Fruit fly (Drosophila melanogaster) whole organism, embryonic: ENCODE data around the gene ppk20.

Source experiments
- ATbp ChIP-seq: fragments of 200-800 bp; sonication (Bioruptor generic); optimal IDR thresholded peaks from 2 replicates; lab custom pipeline; 2017; ENCODE audit warnings: missing biosample characterization, mild to moderate bottlenecking, missing genetic modification characterization, missing genetic modification reagents
- Abd-B ChIP-seq: fragments of 200-800 bp; sonication (Bioruptor generic); optimal IDR thresholded peaks from 2 replicates; lab custom pipeline; 2018; ENCODE audit warnings: missing biosample characterization, mild to moderate bottlenecking, missing genetic modification characterization, moderate library complexity
- Atf-2 ChIP-seq: fragments of 200-800 bp; sonication (Bioruptor generic); optimal IDR thresholded peaks from 2 replicates; lab custom pipeline; 2016; ENCODE audit warnings: missing biosample characterization, missing genetic modification characterization
- Atf6 ChIP-seq: fragments of 200-800 bp; sonication (Bioruptor generic); IDR thresholded peaks from 2 replicates; pipeline ENCODE4 v1.3.6; 2022; ENCODE audit warnings: missing biosample characterization, missing genetic modification characterization
- BtbVII ChIP-seq: fragments of 200-800 bp; sonication (Bioruptor generic); optimal IDR thresholded peaks from 3 replicates; lab custom pipeline; 2017; ENCODE audit warnings: missing biosample characterization, mild to moderate bottlenecking, missing genetic modification characterization
- CG10267 ChIP-seq: fragments of 200-800 bp; sonication (Bioruptor generic); optimal IDR thresholded peaks from 2 replicates; lab custom pipeline; 2018; ENCODE audit warnings: missing biosample characterization, mild to moderate bottlenecking, missing genetic modification characterization, moderate library complexity
- CG10431 ChIP-seq: fragments of 200-800 bp; sonication (Bioruptor generic); optimal IDR thresholded peaks from 3 replicates; lab custom pipeline; 2018; ENCODE audit warnings: missing biosample characterization, mild to moderate bottlenecking, missing genetic modification characterization
- CG12155 ChIP-seq: fragments of 200-800 bp; sonication (Bioruptor generic); optimal IDR thresholded peaks from 3 replicates; lab custom pipeline; 2016; ENCODE audit warnings: missing biosample characterization, missing genetic modification characterization
- CG14667 ChIP-seq: fragments of 200-800 bp; sonication (Bioruptor generic); IDR thresholded peaks from 2 replicates; pipeline ENCODE4 v1.3.6; 2022; ENCODE audit warnings: missing biosample characterization, missing genetic modification characterization
- CG16815 ChIP-seq: fragments of 200-800 bp; sonication (Bioruptor generic); optimal IDR thresholded peaks from 3 replicates; lab custom pipeline; 2017; ENCODE audit warnings: missing biosample characterization, mild to moderate bottlenecking, missing genetic modification characterization
- CG17385 ChIP-seq: fragments of 200-800 bp; sonication (Bioruptor generic); optimal IDR thresholded peaks from 3 replicates; lab custom pipeline; 2018; ENCODE audit warnings: missing biosample characterization, mild to moderate bottlenecking, missing genetic modification characterization
- CG17802 ChIP-seq: fragments of 200-800 bp; sonication (Bioruptor generic); optimal IDR thresholded peaks from 2 replicates; lab custom pipeline; 2018; ENCODE audit warnings: missing biosample characterization, mild to moderate bottlenecking, missing genetic modification characterization, moderate library complexity
- CG18262 ChIP-seq: fragments of 200-800 bp; optimal IDR thresholded peaks from 3 replicates; lab custom pipeline; 2019; ENCODE audit warnings: missing biosample characterization, mild to moderate bottlenecking, missing genetic modification characterization, moderate library complexity
- CG18476 ChIP-seq: fragments of 200-800 bp; sonication (Bioruptor generic); optimal IDR thresholded peaks from 2 replicates; lab custom pipeline; 2016; ENCODE audit warnings: missing biosample characterization, mild to moderate bottlenecking, missing genetic modification characterization
- CG18599 ChIP-seq: fragments of 200-800 bp; sonication (Bioruptor generic); optimal IDR thresholded peaks from 3 replicates; lab custom pipeline; 2017; ENCODE audit warnings: missing biosample characterization, missing genetic modification characterization, mild to moderate bottlenecking, moderate library complexity, missing genetic modification reagents
- CG3065 ChIP-seq: fragments of 200-800 bp; sonication (Bioruptor generic); optimal IDR thresholded peaks from 2 replicates; lab custom pipeline; 2016; ENCODE audit warnings: missing biosample characterization, missing genetic modification characterization
- CG32532 ChIP-seq: fragments of 200-800 bp; sonication (Bioruptor generic); IDR thresholded peaks from 2 replicates; pipeline ENCODE4 v1.3.6; 2022; ENCODE audit warnings: missing biosample characterization, missing genetic modification characterization
- CG33557 ChIP-seq: fragments of 200-800 bp; sonication (Bioruptor generic); optimal IDR thresholded peaks from 2 replicates; lab custom pipeline; 2019; ENCODE audit warnings: missing biosample characterization, mild to moderate bottlenecking, missing genetic modification characterization, moderate library complexity
- CG34224 ChIP-seq: fragments of 200-800 bp; sonication (Bioruptor generic); IDR thresholded peaks from 3 replicates; pipeline ENCODE4 v1.3.6; 2022; ENCODE audit warnings: missing biosample characterization, missing genetic modification characterization; ENCODE audit not compliant: partially characterized antibody
- CG8281 ChIP-seq: fragments of 200-800 bp; sonication (Bioruptor generic); optimal IDR thresholded peaks from 2 replicates; lab custom pipeline; 2018; ENCODE audit warnings: missing biosample characterization, mild to moderate bottlenecking, missing genetic modification characterization, moderate library complexity
- CG8290 ChIP-seq, 3 experiments: fragments of 200-800 bp; sonication (Bioruptor generic); optimal IDR thresholded peaks; 2 replicates each; lab custom pipeline; 2016 to 2019; ENCODE audit warnings: missing biosample characterization in 3 of 3, missing genetic modification characterization in 3 of 3, mild to moderate bottlenecking in 2 of 3, moderate library complexity in 1 of 3
- Camta ChIP-seq: fragments of 200-800 bp; sonication (Bioruptor generic); optimal IDR thresholded peaks from 2 replicates; lab custom pipeline; 2016; ENCODE audit warnings: missing biosample characterization, missing genetic modification characterization
- Dfd ChIP-seq, 2 experiments: fragments of >200 bp; optimal IDR thresholded peaks; 2 replicates each; lab custom pipeline; 2017; ENCODE audit warnings: missing biosample characterization in 2 of 2, missing genetic modification characterization in 2 of 2
- E2f1 ChIP-seq: fragments of 200-800 bp; sonication (Bioruptor generic); IDR thresholded peaks from 2 replicates; pipeline ENCODE4 v1.3.6; 2022; ENCODE audit warnings: missing biosample characterization, missing genetic modification characterization
- ERR ChIP-seq: fragments of 200-800 bp; sonication (Bioruptor generic); optimal IDR thresholded peaks from 2 replicates; lab custom pipeline; 2016; ENCODE audit warnings: missing biosample characterization, missing genetic modification characterization
- H2.0 ChIP-seq: fragments of 200-800 bp; sonication (Bioruptor generic); IDR thresholded peaks from 2 replicates; pipeline ENCODE4 v1.3.6; 2022; ENCODE audit warnings: missing biosample characterization, missing genetic modification characterization
- HLH4C ChIP-seq: fragments of 200-800 bp; sonication (Bioruptor generic); IDR thresholded peaks from 3 replicates; pipeline ENCODE4 v1.3.6; 2022; ENCODE audit warnings: missing biosample characterization, missing genetic modification characterization; ENCODE audit not compliant: partially characterized antibody
- Hr3 ChIP-seq: fragments of 200-800 bp; sonication (Bioruptor generic); optimal IDR thresholded peaks from 3 replicates; lab custom pipeline; 2016; ENCODE audit warnings: missing biosample characterization, missing genetic modification characterization
- Med ChIP-seq: fragments of 200-800 bp; sonication (Bioruptor generic); peaks from one replicate; lab custom pipeline; 2016; ENCODE audit warnings: missing biosample characterization, missing genetic modification characterization, mild to moderate bottlenecking, inconsistent platforms, moderate library complexity
- Nf-YB ChIP-seq: fragments of 200-800 bp; sonication (Bioruptor generic); optimal IDR thresholded peaks from 3 replicates; lab custom pipeline; 2019; ENCODE audit warnings: missing biosample characterization, mild to moderate bottlenecking, missing genetic modification characterization, moderate library complexity
- NfI ChIP-seq: fragments of 200-800 bp; sonication (Bioruptor generic); optimal IDR thresholded peaks from 3 replicates; lab custom pipeline; 2018; ENCODE audit warnings: missing biosample characterization, mild to moderate bottlenecking, missing genetic modification characterization, moderate library complexity
- Poxn ChIP-seq: fragments of 200-800 bp; sonication (Bioruptor generic); IDR thresholded peaks from 2 replicates; pipeline ENCODE4 v1.3.6; 2022; ENCODE audit warnings: missing biosample characterization, missing genetic modification characterization
- Ptx1 ChIP-seq: fragments of 200-800 bp; sonication (Bioruptor generic); IDR thresholded peaks from 2 replicates; pipeline ENCODE4 v1.3.6; 2022; ENCODE audit warnings: missing biosample characterization, missing genetic modification characterization
- Six4 ChIP-seq: fragments of 200-800 bp; sonication (Bioruptor generic); optimal IDR thresholded peaks from 2 replicates; lab custom pipeline; 2016; ENCODE audit warnings: missing biosample characterization, missing genetic modification characterization
- aop ChIP-seq: fragments of 200-800 bp; sonication (Bioruptor generic); IDR thresholded peaks from 2 replicates; pipeline ENCODE4 v1.3.6; 2022; ENCODE audit warnings: missing biosample characterization, missing genetic modification characterization
- ase ChIP-seq: fragments of 200-800 bp; sonication (Bioruptor generic); IDR thresholded peaks from 3 replicates; pipeline ENCODE4 v1.3.6; 2022; ENCODE audit warnings: missing biosample characterization, missing genetic modification characterization
- btn ChIP-seq: fragments of 200-800 bp; sonication (Bioruptor generic); optimal IDR thresholded peaks from 2 replicates; lab custom pipeline; 2016; ENCODE audit warnings: missing biosample characterization, missing genetic modification characterization
- danr ChIP-seq: fragments of 200-800 bp; sonication (Bioruptor generic); IDR thresholded peaks from 2 replicates; pipeline ENCODE4 v1.3.6; 2022; ENCODE audit warnings: missing biosample characterization, missing genetic modification characterization
- gcm ChIP-seq: fragments of 200-800 bp; sonication (Bioruptor generic); optimal IDR thresholded peaks from 2 replicates; lab custom pipeline; 2019; ENCODE audit warnings: missing biosample characterization, mild to moderate bottlenecking, missing genetic modification characterization, moderate library complexity
- gro ChIP-seq: fragments of 200-800 bp; sonication (Bioruptor generic); optimal IDR thresholded peaks from 2 replicates; lab custom pipeline; 2016; ENCODE audit warnings: missing biosample characterization, missing genetic modification characterization
- insv ChIP-seq, 2 experiments: fragments of 200-800 bp; sonication (Bioruptor generic); optimal IDR thresholded peaks; 3 replicates each; lab custom pipeline; 2016 to 2018; ENCODE audit warnings: missing biosample characterization in 2 of 2, missing genetic modification characterization in 2 of 2
- kah ChIP-seq: fragments of 200-800 bp; sonication (Bioruptor generic); optimal IDR thresholded peaks from 2 replicates; lab custom pipeline; 2018; ENCODE audit warnings: missing biosample characterization, mild to moderate bottlenecking, missing genetic modification characterization
- ken ChIP-seq: fragments of 200-800 bp; sonication (Bioruptor generic); IDR thresholded peaks from 3 replicates; pipeline ENCODE4 v1.3.6; 2022; ENCODE audit warnings: missing biosample characterization, missing genetic modification characterization
- org-1 ChIP-seq: fragments of 200-800 bp; sonication (Bioruptor generic); optimal IDR thresholded peaks from 2 replicates; lab custom pipeline; 2017; ENCODE audit warnings: missing biosample characterization, missing genetic modification characterization
- pzg ChIP-seq: fragments of 200-800 bp; sonication (Bioruptor generic); optimal IDR thresholded peaks from 3 replicates; lab custom pipeline; 2018; ENCODE audit warnings: missing biosample characterization, mild to moderate bottlenecking, missing genetic modification characterization, moderate library complexity
- rib ChIP-seq: fragments of 200-800 bp; sonication (Bioruptor generic); IDR thresholded peaks from 2 replicates; pipeline ENCODE4 v1.3.6; 2022; ENCODE audit warnings: missing biosample characterization, missing genetic modification characterization
- sens-2 ChIP-seq: fragments of 200-800 bp; sonication (Bioruptor generic); IDR thresholded peaks from 2 replicates; pipeline ENCODE4 v1.3.6; 2022; ENCODE audit warnings: missing biosample characterization, missing genetic modification characterization
- sr ChIP-seq: fragments of 200-800 bp; sonication (Bioruptor generic); IDR thresholded peaks from 3 replicates; pipeline ENCODE4 v1.3.6; 2022; ENCODE audit warnings: missing biosample characterization, missing genetic modification characterization
- sug ChIP-seq: fragments of 200-800 bp; optimal IDR thresholded peaks from 2 replicates; lab custom pipeline; 2019; ENCODE audit warnings: missing biosample characterization, mild to moderate bottlenecking, missing genetic modification characterization, moderate library complexity
- tin ChIP-seq: fragments of 200-800 bp; sonication (Bioruptor generic); optimal IDR thresholded peaks from 3 replicates; lab custom pipeline; 2016; ENCODE audit warnings: missing biosample characterization, missing genetic modification characterization
- unpg ChIP-seq: fragments of 200-800 bp; sonication (Bioruptor generic); optimal IDR thresholded peaks from 3 replicates; lab custom pipeline; 2018; ENCODE audit warnings: missing biosample characterization, mild to moderate bottlenecking, missing genetic modification characterization, moderate library complexity

Gene ppk20

DNA sequence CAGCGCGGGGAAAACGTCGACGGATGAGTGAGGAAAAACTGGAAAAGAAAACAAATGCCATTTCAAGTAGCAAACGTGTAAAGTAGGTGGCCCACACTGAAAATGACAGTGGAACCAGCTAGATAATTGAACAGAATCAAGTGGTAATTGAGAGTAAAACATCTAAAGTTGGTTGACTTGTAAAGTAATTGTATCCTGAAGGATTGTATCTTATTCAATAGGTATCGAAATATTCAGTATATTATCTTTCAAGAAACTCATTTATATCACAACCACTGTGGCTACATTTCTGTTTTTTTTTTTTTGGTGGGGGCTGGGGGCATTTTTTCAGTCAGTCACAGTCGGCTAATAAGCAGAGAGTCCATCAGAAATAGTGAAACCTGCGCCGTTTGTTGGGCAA is 30.5 kb upstream of the ppk20 start (continued):
- TF ChIP-seq CG14667 (GFP tag; lab: Robert Waterston, UW) (no peak), Nf-YB (GFP tag; lab: Kevin White, UChicago) (no peak), Atf6 (GFP tag; lab: Robert Waterston, UW) (no peak), CG18599 (no peak), CG8281 (tag; lab: Kevin White, UChicago) (no peak), Six4 (GFP tag; lab: Kevin White, UChicago) (no peak), sr (0 out of 3 replicates have a peak, but pooled peaks have one; percentile 28), CG3065 (GFP tag; lab: Kevin White, UChicago) (no peak), CG18476 (GFP tag; lab: Kevin White, UChicago) (no peak), aop (GFP tag; lab: Robert Waterston, UW) (0 out of 2 replicates have a peak, but pooled peaks have one; percentile 11), ERR (no peak), BtbVII (no peak), insv (GFP tag; optimal IDR thresholded peaks at IDR 0.05; lab: Kevin White, UChicago) (no peak), NfI (GFP tag; lab: Kevin White, UChicago) (no peak), Abd-B (GFP tag; lab: Kevin White, UChicago) (no peak), CG34224 (GFP tag; lab: Robert Waterston, UW) (no peak), HLH4C (GFP tag; lab: Robert Waterston, UW) (no peak), pzg (GFP tag; lab: Kevin White, UChicago) (no peak), tin (GFP tag; lab: Kevin White, UChicago) (no peak), CG17802 (tag; lab: Kevin White, UChicago) (no peak), CG17385 (GFP tag; lab: Kevin White, UChicago) (no peak), CG33557 (GFP tag; lab: Kevin White, UChicago) (no peak), E2f1 (GFP tag; lab: Robert Waterston, UW) (peak; percentile 50), Camta (GFP tag; lab: Kevin White, UChicago) (peak; percentile 46), Dfd (GFP tag; optimal IDR thresholded peaks at IDR 0.05; lab: Kevin White, UChicago) (no peak), danr (peak; percentile 52; the same call in 1 of the 2 replicates), kah (GFP tag; lab: Kevin White, UChicago) (no peak), gcm (peak; percentile 4), unpg (peak; percentile 67), CG10267 (tag; lab: Kevin White, UChicago) (no peak), sens-2 (GFP tag; lab: Robert Waterston, UW) (peak; percentile 62; the same call in 1 of the 2 replicates), Poxn (GFP tag; lab: Robert Waterston, UW) (no peak), CG16815 (GFP tag; lab: Kevin White, UChicago) (no peak), H2.0 (no peak), CG8290 (GFP tag; optimal IDR thresholded peaks at IDR 0.05; lab: Kevin White, UChicago) (no peak), CG8290 (tag; optimal IDR thresholded peaks at IDR 0.05; lab: Kevin White, UChicago) (no peak), CG10431 (GFP tag; lab: Kevin White, UChicago) (no peak), CG12155 (GFP tag; lab: Kevin White, UChicago) (no peak), CG32532 (GFP tag; lab: Robert Waterston, UW) (no peak), ATbp (GFP tag; lab: Kevin White, UChicago) (peak; percentile 57), Hr3 (GFP tag; lab: Kevin White, UChicago) (no peak), ase (GFP tag; lab: Robert Waterston, UW) (0 out of 3 replicates have a peak, but pooled peaks have one; percentile 19), Atf-2 (GFP tag; lab: Kevin White, UChicago) (no peak), btn (no peak), sug (tag; lab: Kevin White, UChicago) (no peak), org-1 (peak; percentile 3), ken (GFP tag; lab: Robert Waterston, UW) (peak; percentile 69; the same call in 1 of the 3 replicates), rib (no peak), CG18262 (peak; percentile 74), gro (GFP tag; lab: Kevin White, UChicago) (no peak), Med (GFP tag; lab: Kevin White, UChicago) (peak; percentile 78), Ptx1 (GFP tag; lab: Robert Waterston, UW) (peak; percentile 72)
